Worm (Caenorhabditis elegans): ENCODE results near the gene F20E11.18.

ce11 chrV:17430903-17431302 is 5.5 kb downstream of the F20E11.18 start, which contains the start of gene srbc-27:
- TF ChIP-seq mxl-1 (tag; optimal IDR thresholded peaks at IDR 0.05) (no peak), hmg-1.2 (GFP tag; IDR thresholded peaks at IDR 0.05) (no peak), lin-35 (GFP tag; optimal IDR thresholded peaks at IDR 0.05) (no peak), nhr-179 (tag; optimal IDR thresholded peaks at IDR 0.05) (no peak), snpc-3.4 (tag; optimal IDR thresholded peaks at IDR 0.05) (no peak)

All from whole organism, young adult.